Worm (Caenorhabditis elegans) whole organism, young adult: Measurements from ENCODE around the gene cpin-1.

Experiments used
- B0019.2 ChIP-seq: fragments of 200-800 bp; sonication (Bioruptor generic); conservative IDR thresholded peaks from 2 replicates; pipeline ENCODE4 v1.3.6; 2022; ENCODE audit warnings: missing genetic modification reagents, missing genetic modification characterization, missing compliant biosample characterization
- C17E4.6 ChIP-seq: fragments of 200-800 bp; sonication (Bioruptor generic); IDR thresholded peaks from 2 replicates; pipeline ENCODE4 v1.3.6; 2022; ENCODE audit warnings: missing genetic modification reagents, missing genetic modification characterization, missing compliant biosample characterization
- F10E7.11 ChIP-seq: sonication (generic microtip); optimal IDR thresholded peaks from 2 replicates; lab custom pipeline; 2017; ENCODE audit warnings: mild to moderate bottlenecking, missing genetic modification characterization, moderate library complexity, missing compliant biosample characterization
- F37B4.10 ChIP-seq: fragments of 200-800 bp; sonication (Bioruptor generic); IDR thresholded peaks from 2 replicates; pipeline ENCODE4 v1.3.6; 2022; ENCODE audit warnings: missing genetic modification characterization, missing compliant biosample characterization
- F39B2.1 ChIP-seq: fragments of 200-800 bp; sonication (Bioruptor generic); IDR thresholded peaks from 2 replicates; pipeline ENCODE4 v1.3.6; 2022; ENCODE audit warnings: missing genetic modification reagents, missing genetic modification characterization, missing compliant biosample characterization
- F52B5.7 ChIP-seq: sonication (generic microtip); optimal IDR thresholded peaks from 2 replicates; lab custom pipeline; 2016; ENCODE audit warnings: mild to moderate bottlenecking, missing genetic modification characterization, missing compliant biosample characterization
- T07F8.4 ChIP-seq: sonication (generic microtip); optimal IDR thresholded peaks from 2 replicates; lab custom pipeline; 2016; ENCODE audit warnings: mild to moderate bottlenecking, missing genetic modification characterization, moderate library complexity, missing compliant biosample characterization
- Y67H2A.10 ChIP-seq: fragments of 200-800 bp; sonication (Bioruptor generic); conservative IDR thresholded peaks from 2 replicates; pipeline ENCODE4 v1.3.6; 2022; ENCODE audit warnings: missing genetic modification reagents, missing genetic modification characterization, missing compliant biosample characterization
- Y95B8A.8 ChIP-seq: fragments of 200-800 bp; sonication (Bioruptor generic); IDR thresholded peaks from 2 replicates; pipeline ENCODE4 v1.3.6; 2022; ENCODE audit warnings: missing genetic modification reagents, missing genetic modification characterization, missing compliant biosample characterization
- aptf-2 ChIP-seq: fragments of 200-800 bp; sonication (Bioruptor generic); conservative IDR thresholded peaks from 2 replicates; pipeline ENCODE4 v1.3.6; 2022; ENCODE audit warnings: missing genetic modification reagents, missing genetic modification characterization, missing compliant biosample characterization
- attf-6 ChIP-seq: fragments of 200-800 bp; sonication (Bioruptor generic); IDR thresholded peaks from 2 replicates; pipeline ENCODE4 v1.3.6; 2022; ENCODE audit warnings: missing genetic modification reagents, missing genetic modification characterization, missing compliant biosample characterization
- bed-2 ChIP-seq: fragments of 200-800 bp; sonication (Bioruptor generic); IDR thresholded peaks from 2 replicates; pipeline ENCODE4 v1.3.6; 2022; ENCODE audit warnings: missing genetic modification reagents, missing genetic modification characterization, missing compliant biosample characterization
- ceh-100 ChIP-seq: fragments of 200-800 bp; sonication (Bioruptor generic); IDR thresholded peaks from 2 replicates; pipeline ENCODE4 v1.3.6; 2022; ENCODE audit warnings: missing genetic modification reagents, missing genetic modification characterization, missing compliant biosample characterization
- ceh-40 ChIP-seq: fragments of 200-800 bp; sonication (Bioruptor generic); IDR thresholded peaks from 2 replicates; pipeline ENCODE4 v1.3.6; 2022; ENCODE audit warnings: missing genetic modification characterization, missing compliant biosample characterization
- chd-7 ChIP-seq: sonication (generic microtip); optimal IDR thresholded peaks from 2 replicates; lab custom pipeline; 2016; ENCODE audit warnings: mild to moderate bottlenecking, missing genetic modification characterization, moderate library complexity, missing compliant biosample characterization
- dox-1 ChIP-seq: fragments of 200-800 bp; sonication (Bioruptor generic); IDR thresholded peaks from 2 replicates; pipeline ENCODE4 v1.3.6; 2022; ENCODE audit warnings: missing genetic modification reagents, missing genetic modification characterization, missing compliant biosample characterization
- dpff-1 ChIP-seq: sonication (generic microtip); optimal IDR thresholded peaks from 2 replicates; lab custom pipeline; 2017; ENCODE audit warnings: mild to moderate bottlenecking, missing genetic modification characterization, missing compliant biosample characterization
- efl-1 ChIP-seq: fragments of 150-350 bp; optimal IDR thresholded peaks from 2 replicates; lab custom pipeline; 2014; ENCODE audit warnings: missing biosample characterization, missing genetic modification reagents, missing genetic modification characterization
- egl-44 ChIP-seq: fragments of 200-800 bp; sonication (Bioruptor generic); IDR thresholded peaks from 2 replicates; pipeline ENCODE4 v1.3.6; 2022; ENCODE audit warnings: missing genetic modification reagents, missing genetic modification characterization, missing compliant biosample characterization
- hlh-26 ChIP-seq: fragments of 200-800 bp; sonication (Bioruptor generic); conservative IDR thresholded peaks from 2 replicates; pipeline ENCODE4 v1.3.6; 2022; ENCODE audit warnings: missing genetic modification reagents, missing genetic modification characterization, missing compliant biosample characterization
- let-526 ChIP-seq: fragments of 200-800 bp; sonication (Bioruptor generic); IDR thresholded peaks from 2 replicates; pipeline ENCODE4 v1.3.6; 2022; ENCODE audit warnings: missing genetic modification reagents, missing genetic modification characterization, missing compliant biosample characterization
- let-607 ChIP-seq, 2 experiments: fragments of 200-800 bp in 1 of 2; sonication (Bioruptor generic) in 1 of 2; sonication (generic microtip) in 1 of 2; optimal IDR thresholded peaks; 2 replicates each; lab custom pipeline; 2016 to 2018; ENCODE audit warnings: mild to moderate bottlenecking in 2 of 2, missing compliant biosample characterization in 2 of 2, missing genetic modification characterization in 2 of 2, moderate library complexity in 2 of 2, missing genotype in 1 of 2
- lin-26 ChIP-seq: fragments of 200-800 bp; sonication (Bioruptor generic); IDR thresholded peaks from 2 replicates; pipeline ENCODE4 v1.3.6; 2022; ENCODE audit warnings: missing genetic modification reagents, missing genetic modification characterization, missing compliant biosample characterization
- lin-54 ChIP-seq: fragments of 200-800 bp; sonication (Bioruptor generic); optimal IDR thresholded peaks from 2 replicates; lab custom pipeline; 2018; ENCODE audit warnings: mild to moderate bottlenecking, missing genetic modification characterization, missing compliant biosample characterization
- lsy-27 ChIP-seq: sonication (generic microtip); optimal IDR thresholded peaks from 2 replicates; lab custom pipeline; 2017; ENCODE audit warnings: missing genetic modification characterization, mild to moderate bottlenecking, missing compliant biosample characterization, antibody characterized with exemption, missing genotype, borderline replicate concordance; ENCODE audit not compliant: insufficient read depth
- madf-6 ChIP-seq: fragments of 200-800 bp; sonication (Bioruptor generic); IDR thresholded peaks from 2 replicates; pipeline ENCODE4 v1.3.6; 2022; ENCODE audit warnings: missing genetic modification reagents, missing genetic modification characterization, missing compliant biosample characterization
- nfya-2 ChIP-seq: fragments of 200-800 bp; sonication (Bioruptor generic); IDR thresholded peaks from 2 replicates; pipeline ENCODE4 v1.3.6; 2022; ENCODE audit warnings: missing genetic modification reagents, missing genetic modification characterization, missing compliant biosample characterization
- nfyb-1 ChIP-seq: fragments of 200-800 bp; sonication (Bioruptor generic); IDR thresholded peaks from 2 replicates; pipeline ENCODE4 v1.3.6; 2022; ENCODE audit warnings: missing genetic modification reagents, missing genetic modification characterization, missing compliant biosample characterization
- nhr-179 ChIP-seq: sonication (generic microtip); optimal IDR thresholded peaks from 2 replicates; lab custom pipeline; 2016; ENCODE audit warnings: mild to moderate bottlenecking, missing genetic modification characterization, missing compliant biosample characterization
- nhr-90 ChIP-seq: sonication (generic microtip); optimal IDR thresholded peaks from 2 replicates; lab custom pipeline; 2016; ENCODE audit warnings: missing genotype, mild to moderate bottlenecking, missing genetic modification characterization, missing compliant biosample characterization
- rcor-1 ChIP-seq: fragments of 200-800 bp; sonication (Bioruptor generic); IDR thresholded peaks from 2 replicates; pipeline ENCODE4 v1.3.6; 2022; ENCODE audit warnings: missing genetic modification reagents, missing genetic modification characterization, missing compliant biosample characterization
- rpc-1 ChIP-seq, 2 experiments: fragments of 150-350 bp in 1 of 2; sonication (generic microtip) in 1 of 2; optimal IDR thresholded peaks; 2 replicates each; lab custom pipeline; 2014 to 2018; ENCODE audit warnings: missing biosample characterization in 1 of 2, missing genetic modification characterization in 1 of 2, missing genetic modification reagents in 1 of 2, missing genotype in 1 of 2
- snpc-1.3 ChIP-seq: sonication (generic microtip); optimal IDR thresholded peaks from 2 replicates; lab custom pipeline; 2017; ENCODE audit warnings: missing genetic modification characterization, mild to moderate bottlenecking, missing compliant biosample characterization, antibody characterized with exemption, moderate library complexity, missing genotype, missing genetic modification reagents; ENCODE audit not compliant: insufficient read depth
- snpc-4 ChIP-seq, 5 experiments: fragments of 150-350 bp in 1 of 5; sonication (generic microtip) in 4 of 5; optimal IDR thresholded peaks; 2 replicates each; lab custom pipeline; 2014 to 2018; ENCODE audit warnings: missing genetic modification characterization in 5 of 5, missing biosample characterization in 3 of 5, antibody characterized with exemption in 2 of 5, mild to moderate bottlenecking in 2 of 5, missing compliant biosample characterization in 2 of 5, missing genotype in 2 of 5, moderate library complexity in 2 of 5, missing genetic modification reagents in 1 of 5
- sptf-2 ChIP-seq: fragments of 200-800 bp; sonication (Bioruptor generic); optimal IDR thresholded peaks from 2 replicates; lab custom pipeline; 2018; ENCODE audit warnings: mild to moderate bottlenecking, missing genetic modification characterization, missing compliant biosample characterization
- tbp1 ChIP-seq: fragments of 200-800 bp; sonication (Bioruptor generic); optimal IDR thresholded peaks from 2 replicates; lab custom pipeline; 2018; ENCODE audit warnings: mild to moderate bottlenecking, missing genetic modification characterization, missing compliant biosample characterization
- unc-130 ChIP-seq: sonication (generic microtip); optimal IDR thresholded peaks from 2 replicates; lab custom pipeline; 2016; ENCODE audit warnings: missing genetic modification reagents, missing genetic modification characterization, missing compliant biosample characterization
- unc-62 ChIP-seq: fragments of 150-350 bp; optimal IDR thresholded peaks from 2 replicates; lab custom pipeline; 2014; ENCODE audit warnings: missing biosample characterization, missing genetic modification reagents, missing genetic modification characterization
- zfh-2 ChIP-seq: fragments of 200-800 bp; sonication (Bioruptor generic); conservative IDR thresholded peaks from 2 replicates; pipeline ENCODE4 v1.3.6; 2022; ENCODE audit warnings: missing genetic modification reagents, missing genetic modification characterization, missing compliant biosample characterization
- ztf-18 ChIP-seq: sonication (generic microtip); optimal IDR thresholded peaks from 2 replicates; lab custom pipeline; 2016; ENCODE audit warnings: missing genotype, mild to moderate bottlenecking, missing genetic modification characterization, missing compliant biosample characterization
- ztf-26 ChIP-seq: sonication (generic microtip); optimal IDR thresholded peaks from 2 replicates; lab custom pipeline; 2017; ENCODE audit warnings: missing genetic modification characterization, missing compliant biosample characterization
- ztf-3 ChIP-seq: fragments of 200-800 bp; sonication (Bioruptor generic); optimal IDR thresholded peaks from 2 replicates; lab custom pipeline; 2018; ENCODE audit warnings: mild to moderate bottlenecking, missing genetic modification characterization, missing compliant biosample characterization

Gene cpin-1

DNA sequence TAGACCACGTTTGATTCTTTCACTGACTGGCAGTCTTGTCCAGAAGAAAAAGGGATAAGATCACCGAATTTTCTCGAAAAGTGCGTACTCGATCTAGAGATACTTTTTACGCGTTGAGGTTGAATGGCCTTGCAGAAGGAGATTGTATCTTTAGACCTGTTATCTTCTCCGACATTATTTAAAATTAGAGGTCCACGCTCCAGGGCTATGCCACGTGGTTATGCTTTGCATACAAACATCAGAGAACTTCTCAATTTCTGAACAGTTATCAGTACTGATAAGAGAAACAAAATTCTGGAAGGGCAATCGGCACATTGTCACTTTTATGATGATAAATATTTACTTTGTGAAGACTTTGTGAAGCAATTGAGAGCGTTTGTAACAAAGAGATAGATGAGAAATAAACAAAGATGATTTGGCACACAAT, 8.4 kb upstream of the cpin-1 start (continued):
- TF ChIP-seq lin-26 (GFP tag; lab: Robert Waterston, UW) = 0 out of 2 replicates have a peak, but pooled peaks have one; percentile 20
- no peak for TF ChIP-seq efl-1 (GFP tag; lab: Kevin White, UChicago)
- TF ChIP-seq ceh-100 (GFP tag; lab: Robert Waterston, UW) = no peak
- TF ChIP-seq snpc-4 (GFP tag; optimal IDR thresholded peaks at IDR 0.05; lab: Kevin White, UChicago) = no peak
- peak; percentile 18 to 83 (median 55) for TF ChIP-seq snpc-4 (tag; optimal IDR thresholded peaks at IDR 0.05; lab: Kevin White, UChicago)
- no peak for TF ChIP-seq snpc-1.3 (tag; lab: Kevin White, UChicago)
- TF ChIP-seq T07F8.4 = no peak
- no peak for TF ChIP-seq F52B5.7 (tag; lab: Kevin White, UChicago)
- peak; percentile 44; the same call in 1 of the 2 replicates for TF ChIP-seq dox-1 (GFP tag; lab: Robert Waterston, UW)
- no peak for TF ChIP-seq rpc-1 (optimal IDR thresholded peaks at IDR 0.05; lab: Kevin White, UChicago)
- no peak for TF ChIP-seq rpc-1 (tag; optimal IDR thresholded peaks at IDR 0.05; lab: Kevin White, UChicago)
- no peak for TF ChIP-seq sptf-2 (GFP tag; lab: Kevin White, UChicago)
- no peak for TF ChIP-seq ceh-40
- no peak for TF ChIP-seq nhr-179 (tag; lab: Kevin White, UChicago)
- TF ChIP-seq lin-54 (GFP tag; lab: Kevin White, UChicago) = peak; percentile 36
- no peak for TF ChIP-seq ztf-3 (GFP tag; lab: Kevin White, UChicago)
- TF ChIP-seq chd-7 = peak; percentile 46
- TF ChIP-seq aptf-2 (GFP tag; lab: Robert Waterston, UW) = no peak
- no peak for TF ChIP-seq F39B2.1 (GFP tag; lab: Robert Waterston, UW)
- TF ChIP-seq F37B4.10 (GFP tag; lab: Robert Waterston, UW) = no peak
- no peak for TF ChIP-seq nfya-2 (GFP tag; lab: Robert Waterston, UW)
- TF ChIP-seq Y67H2A.10 (GFP tag; lab: Robert Waterston, UW) = no peak
- TF ChIP-seq rcor-1 = no peak
- TF ChIP-seq zfh-2 (GFP tag; lab: Robert Waterston, UW) = no peak
- TF ChIP-seq let-607 (tag; optimal IDR thresholded peaks at IDR 0.05; lab: Kevin White, UChicago) = peak; percentile 64 to 86
- TF ChIP-seq unc-130 (GFP tag; lab: Kevin White, UChicago) = no peak
- TF ChIP-seq tbp1 (GFP tag; lab: Kevin White, UChicago) = peak; percentile 49
- peak; percentile 81 for TF ChIP-seq ztf-26 (tag; lab: Kevin White, UChicago)
- TF ChIP-seq bed-2 (GFP tag; lab: Robert Waterston, UW) = no peak
- TF ChIP-seq nhr-90 (tag; lab: Kevin White, UChicago) = peak; percentile 42
- TF ChIP-seq ztf-18 = no peak
- TF ChIP-seq hlh-26 (GFP tag; lab: Robert Waterston, UW) = no peak
- TF ChIP-seq unc-62 (GFP tag; lab: Kevin White, UChicago) = peak; percentile 11
- TF ChIP-seq attf-6 (GFP tag; lab: Robert Waterston, UW) = no peak
- no peak for TF ChIP-seq egl-44 (GFP tag; lab: Robert Waterston, UW)
- TF ChIP-seq F10E7.11 (tag; lab: Kevin White, UChicago) = no peak
- TF ChIP-seq C17E4.6 (GFP tag; lab: Robert Waterston, UW) = no peak
- TF ChIP-seq madf-6 = no peak
- no peak for TF ChIP-seq dpff-1 (tag; lab: Kevin White, UChicago)
- no peak for TF ChIP-seq Y95B8A.8 (GFP tag; lab: Robert Waterston, UW)
- TF ChIP-seq lsy-27 (tag; lab: Kevin White, UChicago) = no peak
- no peak for TF ChIP-seq B0019.2
- TF ChIP-seq let-526 (GFP tag; lab: Robert Waterston, UW) = no peak
- TF ChIP-seq nfyb-1 (GFP tag; lab: Robert Waterston, UW) = peak; percentile 61
- TF ChIP-seq, all 124 proteins: peak for 33
